Fruit fly (Drosophila melanogaster): Measurements from ENCODE around the gene CG6179.
A peak's percentile ranks its signal among the peaks of the same experiment; 100 is the strongest.

CG6179 gene

DNA sequence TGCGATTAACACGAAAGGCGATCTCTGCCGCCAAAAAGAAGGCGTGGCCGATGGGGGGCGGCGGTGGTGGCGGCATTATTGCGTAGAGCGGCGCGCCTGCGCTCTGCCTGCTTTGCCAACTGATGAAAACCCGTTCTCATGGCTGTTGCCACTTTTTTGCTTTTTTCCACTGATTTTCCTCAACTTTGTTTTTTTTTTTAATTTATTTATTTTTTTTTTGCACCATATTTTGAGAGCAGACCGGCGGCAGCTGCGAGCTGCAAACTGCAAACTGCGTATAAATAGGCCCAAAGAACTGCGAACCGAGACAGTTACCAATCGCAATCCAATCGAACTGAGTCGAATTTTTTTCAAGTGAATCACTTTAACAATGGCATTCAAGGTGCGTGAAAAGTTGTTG, 42.2 kb downstream of the CG6179 start, which contains the start of gene CG42323:
Gene CG42323 (plus strand): TSS at position 302 of the 400 bp plus-strand sequence.
- TF ChIP-seq ERR (GFP tag; optimal IDR thresholded peaks at IDR 0.05) (no peak), tup (GFP tag; optimal IDR thresholded peaks at IDR 0.05) (no peak), Drgx (GFP tag; IDR thresholded peaks at IDR 0.05) (0 out of 2 replicates have a peak, but pooled peaks have one; percentile 37), Kr (GFP tag; optimal IDR thresholded peaks at IDR 0.05) (no peak), Ets65A (GFP tag) (peak; percentile 89)
